Worm (Caenorhabditis elegans): Measurements from ENCODE around the gene prx-12.

DNA sequence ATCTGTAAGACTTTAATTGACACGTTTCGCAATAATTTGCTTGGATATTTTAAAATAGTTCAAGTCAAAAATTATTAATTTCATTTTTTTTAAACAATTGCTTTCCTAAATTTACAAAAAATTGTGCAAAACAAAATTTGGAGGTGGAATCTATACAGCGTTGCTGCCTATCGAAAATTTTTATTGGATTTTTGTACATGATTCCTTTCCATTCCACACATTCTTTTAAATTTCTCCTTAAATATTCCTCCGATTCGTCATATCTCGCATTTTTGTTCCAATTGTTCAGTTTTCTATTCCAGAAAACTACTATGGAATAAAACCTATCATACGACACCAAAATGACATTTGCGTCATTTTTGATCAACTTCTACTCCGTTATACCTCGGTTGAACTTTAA lies 24.7 kb upstream of the prx-12 start, which contains the start of gene ttyh-1:
- TF ChIP-seq alr-1 (tag; optimal IDR thresholded peaks at IDR 0.05) (no peak), fos-1 (tag; optimal IDR thresholded peaks at IDR 0.05) (no peak), ztf-11 (tag; optimal IDR thresholded peaks at IDR 0.05) (no peak), nhr-25 (tag; optimal IDR thresholded peaks at IDR 0.05) (no peak), elt-1 (tag; optimal IDR thresholded peaks at IDR 0.05) (no peak), zag-1 (tag; optimal IDR thresholded peaks at IDR 0.05) (no peak), egl-27 (tag; optimal IDR thresholded peaks at IDR 0.05) (no peak), blmp-1 (tag; optimal IDR thresholded peaks at IDR 0.05; ENCODE audit: insufficient read depth) (no peak), aly-2 (tag; optimal IDR thresholded peaks at IDR 0.05) (no peak), nhr-129 (tag; optimal IDR thresholded peaks at IDR 0.05) (no peak), mdl-1 (tag; optimal IDR thresholded peaks at IDR 0.05) (no peak), sem-4 (tag; optimal IDR thresholded peaks at IDR 0.05) (no peak), lin-13 (GFP tag; optimal IDR thresholded peaks at IDR 0.05) (no peak)

Data from whole organism, L2 larva.